Worm (Caenorhabditis elegans) whole organism, late embryonic: Measurements from ENCODE around the gene nlp-64.

ENCODE experiments used
- C38D4.7 ChIP-seq: fragments of 200-800 bp; sonication (Bioruptor generic); optimal IDR thresholded peaks from 2 replicates; lab custom pipeline; 2018; ENCODE audit warnings: mild to moderate bottlenecking, missing genetic modification characterization, moderate library complexity, missing compliant biosample characterization
- T23F11.4 ChIP-seq: fragments of 200-800 bp; sonication (Bioruptor generic); optimal IDR thresholded peaks from 2 replicates; lab custom pipeline; 2018; ENCODE audit warnings: mild to moderate bottlenecking, missing genetic modification characterization, missing compliant biosample characterization
- ahr-1 ChIP-seq: sonication (generic microtip); optimal IDR thresholded peaks from 2 replicates; lab custom pipeline; 2016; ENCODE audit warnings: missing genetic modification characterization, missing compliant biosample characterization
- ama-1 ChIP-seq: fragments of 150-350 bp; optimal IDR thresholded peaks from 2 replicates; lab custom pipeline; 2014
- ceh-18 ChIP-seq: sonication (generic microtip); optimal IDR thresholded peaks from 2 replicates; lab custom pipeline; 2016; ENCODE audit warnings: missing genetic modification characterization, missing compliant biosample characterization
- ceh-19 ChIP-seq: fragments of 200-800 bp; sonication (Bioruptor generic); optimal IDR thresholded peaks from 2 replicates; lab custom pipeline; 2018; ENCODE audit warnings: mild to moderate bottlenecking, missing genetic modification characterization, missing compliant biosample characterization
- ceh-2 ChIP-seq: sonication (generic microtip); optimal IDR thresholded peaks from 2 replicates; lab custom pipeline; 2016; ENCODE audit warnings: missing genotype, missing genetic modification characterization, missing compliant biosample characterization
- ceh-22 ChIP-seq: sonication (generic microtip); optimal IDR thresholded peaks from 2 replicates; lab custom pipeline; 2017; ENCODE audit warnings: missing biosample characterization, missing genetic modification characterization
- ceh-34 ChIP-seq: sonication (generic microtip); optimal IDR thresholded peaks from 2 replicates; lab custom pipeline; 2016; ENCODE audit warnings: mild to moderate bottlenecking, missing genetic modification characterization, missing compliant biosample characterization
- ceh-45 ChIP-seq: fragments of 200-800 bp; sonication (Bioruptor generic); IDR thresholded peaks from 2 replicates; pipeline ENCODE4 v1.3.6; 2022; ENCODE audit warnings: missing genetic modification reagents, missing genetic modification characterization, missing compliant biosample characterization
- ceh-6 ChIP-seq: fragments of 200-800 bp; sonication (Bioruptor generic); optimal IDR thresholded peaks from 2 replicates; lab custom pipeline; 2018; ENCODE audit warnings: mild to moderate bottlenecking, missing genetic modification characterization, missing compliant biosample characterization
- dmd-4 ChIP-seq: sonication (generic microtip); optimal IDR thresholded peaks from 2 replicates; lab custom pipeline; 2016; ENCODE audit warnings: borderline replicate concordance, missing genetic modification characterization, missing compliant biosample characterization
- elt-2 ChIP-seq: sonication (generic microtip); optimal IDR thresholded peaks from 2 replicates; lab custom pipeline; 2016; ENCODE audit warnings: missing genetic modification reagents, missing genetic modification characterization, missing compliant biosample characterization
- ets-4 ChIP-seq: sonication (generic microtip); optimal IDR thresholded peaks from 2 replicates; lab custom pipeline; 2016; ENCODE audit warnings: missing genetic modification characterization, missing compliant biosample characterization
- fkh-10 ChIP-seq: fragments of 150-350 bp; optimal IDR thresholded peaks from 2 replicates; lab custom pipeline; 2014; ENCODE audit warnings: missing biosample characterization, missing genetic modification reagents, missing genetic modification characterization
- gmeb-2 ChIP-seq: sonication (generic microtip); optimal IDR thresholded peaks from 2 replicates; lab custom pipeline; 2016; ENCODE audit warnings: missing genetic modification characterization, inconsistent platforms, missing compliant biosample characterization
- hlh-15 ChIP-seq: sonication (generic microtip); optimal IDR thresholded peaks from 2 replicates; lab custom pipeline; 2016; ENCODE audit warnings: missing genetic modification characterization, missing compliant biosample characterization
- hlh-6 ChIP-seq: sonication (generic microtip); optimal IDR thresholded peaks from 2 replicates; lab custom pipeline; 2016; ENCODE audit warnings: missing genotype, missing genetic modification characterization, missing compliant biosample characterization
- madf-2 ChIP-seq: sonication (generic microtip); optimal IDR thresholded peaks from 2 replicates; lab custom pipeline; 2017; ENCODE audit warnings: missing genetic modification characterization, missing compliant biosample characterization
- nhr-232 ChIP-seq: sonication (generic microtip); optimal IDR thresholded peaks from 2 replicates; lab custom pipeline; 2016; ENCODE audit warnings: missing genetic modification characterization, missing compliant biosample characterization
- npax-4 ChIP-seq: sonication (generic microtip); optimal IDR thresholded peaks from 2 replicates; lab custom pipeline; 2016; ENCODE audit warnings: missing genetic modification characterization, missing compliant biosample characterization
- odd-2 ChIP-seq: sonication (generic microtip); optimal IDR thresholded peaks from 2 replicates; lab custom pipeline; 2017; ENCODE audit warnings: antibody characterized with exemption, mild to moderate bottlenecking, missing genetic modification characterization, missing compliant biosample characterization
- pat-9 ChIP-seq: fragments of 200-800 bp; sonication (Bioruptor generic); optimal IDR thresholded peaks from 2 replicates; lab custom pipeline; 2018; ENCODE audit warnings: mild to moderate bottlenecking, missing genetic modification characterization, moderate library complexity, missing compliant biosample characterization
- pha-4 ChIP-seq: fragments of 150-350 bp; optimal IDR thresholded peaks from 2 replicates; lab custom pipeline; 2018; ENCODE audit warnings: missing biosample characterization, missing genetic modification reagents, missing genetic modification characterization
- pros-1 ChIP-seq: fragments of 150-350 bp; optimal IDR thresholded peaks from 2 replicates; lab custom pipeline; 2014; ENCODE audit warnings: missing biosample characterization, missing genetic modification reagents, missing genetic modification characterization
- sdc-2 ChIP-seq: sonication (generic microtip); optimal IDR thresholded peaks from 2 replicates; lab custom pipeline; 2016; ENCODE audit warnings: missing genotype, missing genetic modification characterization, missing compliant biosample characterization
- ttx-3 ChIP-seq: sonication (generic microtip); optimal IDR thresholded peaks from 2 replicates; lab custom pipeline; 2016; ENCODE audit warnings: missing genetic modification reagents, missing genetic modification characterization, missing compliant biosample characterization
- unc-42 ChIP-seq: sonication (generic microtip); optimal IDR thresholded peaks from 2 replicates; lab custom pipeline; 2016; ENCODE audit warnings: missing genotype, missing genetic modification characterization, missing compliant biosample characterization
- unc-55 ChIP-seq: sonication (generic microtip); optimal IDR thresholded peaks from 2 replicates; lab custom pipeline; 2017; ENCODE audit warnings: missing biosample characterization, missing genetic modification reagents, missing genetic modification characterization
- unc-86 ChIP-seq: sonication (generic microtip); optimal IDR thresholded peaks from 2 replicates; lab custom pipeline; 2016; ENCODE audit warnings: missing genetic modification characterization, missing compliant biosample characterization
- zip-5 ChIP-seq: sonication (generic microtip); optimal IDR thresholded peaks from 2 replicates; lab custom pipeline; 2016; ENCODE audit warnings: missing genetic modification characterization, missing compliant biosample characterization

Gene nlp-64

DNA sequence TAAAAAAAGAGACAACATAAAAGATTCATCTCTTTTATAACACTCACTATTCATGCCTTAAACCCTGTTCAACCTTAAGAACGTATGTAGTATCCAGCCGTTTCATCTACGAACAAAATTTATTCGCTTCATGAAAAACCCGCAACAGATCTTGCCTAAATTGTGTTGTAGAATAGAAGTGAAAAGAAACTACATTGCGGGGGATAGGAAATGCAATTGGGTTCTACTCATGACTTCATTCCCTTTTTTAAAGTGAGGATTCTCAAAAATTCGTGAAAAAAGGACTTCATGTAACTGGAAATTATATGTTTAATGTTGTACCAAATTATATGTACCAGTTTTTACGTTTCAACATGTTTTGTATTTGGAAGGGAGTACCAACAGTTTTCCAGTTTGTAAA is 2.0 kb downstream of the nlp-64 start:
- TF ChIP-seq ttx-3 (tag; lab: Kevin White, UChicago) = no peak
- peak; percentile 63 for TF ChIP-seq unc-42 (tag; lab: Kevin White, UChicago)

DNA sequence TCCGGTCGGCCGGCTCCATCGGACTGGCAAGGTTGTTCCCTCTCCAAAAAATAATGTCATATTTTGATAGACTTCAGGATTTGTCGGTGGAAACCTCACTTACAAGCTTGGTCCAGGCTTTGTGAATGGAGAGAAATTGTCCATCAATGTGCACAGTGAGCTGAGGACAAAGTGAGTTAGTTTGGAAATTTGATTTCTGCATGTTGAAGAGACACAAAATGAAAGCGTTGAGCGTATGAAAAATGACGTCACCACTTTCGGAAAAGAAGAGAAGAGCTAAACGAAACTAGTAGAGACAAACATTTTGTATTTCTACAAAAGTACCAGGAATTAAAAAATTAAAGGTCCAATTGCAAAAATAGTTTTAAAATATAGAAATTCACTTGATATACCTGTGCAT is 6.1 kb downstream of the nlp-64 start:
- TF ChIP-seq ceh-45 (GFP tag; lab: Robert Waterston, UW) = no peak
- no peak for TF ChIP-seq T23F11.4 (GFP tag; lab: Kevin White, UChicago)
- no peak for TF ChIP-seq gmeb-2 (tag; lab: Kevin White, UChicago)
- TF ChIP-seq ahr-1 = no peak
- TF ChIP-seq unc-42 (tag; lab: Kevin White, UChicago) = peak; percentile 86
- TF ChIP-seq, all 69 proteins: peak for 1

DNA sequence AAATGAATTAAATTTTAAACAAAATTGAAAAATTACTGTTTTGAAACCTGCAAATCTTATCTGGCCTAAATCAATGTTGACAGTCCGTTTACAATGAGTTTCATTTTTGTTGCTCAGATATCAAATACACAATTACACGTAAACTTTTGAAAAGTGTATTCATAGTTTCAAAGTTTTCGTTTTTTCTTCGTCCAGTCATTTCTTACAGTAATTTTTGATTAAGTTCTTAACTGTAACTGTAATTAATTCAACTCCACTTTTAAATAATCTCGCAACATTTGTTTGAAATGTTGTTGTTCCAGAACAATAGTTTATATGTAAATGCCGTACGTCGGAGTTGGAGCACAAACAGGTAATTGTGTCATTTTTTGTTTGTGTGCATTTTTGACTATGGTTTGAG is 9.6 kb downstream of the nlp-64 start, which contains the start of gene gcp-2.1:
TSS of gene gcp-2.1 (plus strand) at position 301 of the 400 bp plus-strand sequence.
- TF ChIP-seq sdc-2 (tag; lab: Kevin White, UChicago) = no peak
- no peak for TF ChIP-seq zip-5 (tag; lab: Kevin White, UChicago)
- no peak for TF ChIP-seq pat-9 (tag; lab: Kevin White, UChicago)
- TF ChIP-seq dmd-4 (tag; lab: Kevin White, UChicago) = no peak
- no peak for TF ChIP-seq odd-2
- no peak for TF ChIP-seq elt-2 (tag; lab: Kevin White, UChicago)

- TF ChIP-seq unc-42 (tag; lab: Kevin White, UChicago) = no peak
- no peak for TF ChIP-seq ceh-22 (tag; lab: Kevin White, UChicago)
- no peak for TF ChIP-seq ceh-34 (tag; lab: Kevin White, UChicago)
- TF ChIP-seq ahr-1 = no peak
- TF ChIP-seq ceh-18 (tag; lab: Kevin White, UChicago) = no peak
- TF ChIP-seq nhr-232 (tag; lab: Kevin White, UChicago) = no peak
- no peak for TF ChIP-seq pros-1 (tag; lab: Kevin White, UChicago)
Observed at ce11 chrX:300250-300649, 10.9 kb downstream of the nlp-64 start.

- TF ChIP-seq odd-2 (no peak), elt-2 (tag; lab: Kevin White, UChicago) (peak; percentile 91), ceh-2 (no peak)
Observed at ce11 chrX:299090-299489, 12.0 kb downstream of the nlp-64 start.

- TF ChIP-seq ceh-34 (tag; lab: Kevin White, UChicago) (no peak), hlh-15 (tag; lab: Kevin White, UChicago) (no peak), ets-4 (tag; lab: Kevin White, UChicago) (no peak), hlh-6 (no peak), ceh-18 (tag; lab: Kevin White, UChicago) (no peak), unc-86 (tag; lab: Kevin White, UChicago) (no peak), madf-2 (tag; lab: Kevin White, UChicago) (no peak), unc-55 (GFP tag; lab: Kevin White, UChicago) (no peak), ceh-6 (no peak), ceh-19 (GFP tag; lab: Kevin White, UChicago) (no peak), ceh-22 (tag; lab: Kevin White, UChicago) (no peak), C38D4.7 (GFP tag; lab: Kevin White, UChicago) (no peak), pha-4 (tag; lab: Kevin White, UChicago) (no peak), fkh-10 (GFP tag; lab: Kevin White, UChicago) (no peak), npax-4 (tag; lab: Kevin White, UChicago) (no peak), ama-1 (lab: Kevin White, UChicago) (no peak)
Observed at ce11 chrX:296934-297333, 14.2 kb downstream of the nlp-64 start, which contains the start of gene R57.2. TSS of gene R57.2 (plus strand) at chrX:297234.
